Worm (Caenorhabditis elegans) whole organism, young adult: Measurements from ENCODE around the gene pqn-25.
A peak's percentile ranks its signal among the peaks of the same experiment; 100 is the strongest.

ENCODE experiments used
- B0035.1 ChIP-seq: sonication (generic microtip); optimal IDR thresholded peaks from 2 replicates; lab custom pipeline; 2016; ENCODE audit warnings: missing genetic modification characterization, mild to moderate bottlenecking, missing compliant biosample characterization, missing genotype, missing genetic modification reagents
- B0336.3 ChIP-seq: fragments of 200-800 bp; sonication (Bioruptor generic); IDR thresholded peaks from 2 replicates; pipeline ENCODE4 v1.3.6; 2022; ENCODE audit warnings: missing genetic modification characterization, missing compliant biosample characterization
- D2030.7 ChIP-seq: fragments of 200-800 bp; sonication (Bioruptor generic); IDR thresholded peaks from 2 replicates; pipeline ENCODE4 v1.3.6; 2022; ENCODE audit warnings: missing genetic modification reagents, missing genetic modification characterization, missing compliant biosample characterization
- F10E7.11 ChIP-seq: sonication (generic microtip); optimal IDR thresholded peaks from 2 replicates; lab custom pipeline; 2017; ENCODE audit warnings: mild to moderate bottlenecking, missing genetic modification characterization, moderate library complexity, missing compliant biosample characterization
- F37B4.10 ChIP-seq: fragments of 200-800 bp; sonication (Bioruptor generic); IDR thresholded peaks from 2 replicates; pipeline ENCODE4 v1.3.6; 2022; ENCODE audit warnings: missing genetic modification characterization, missing compliant biosample characterization
- F57A8.1 ChIP-seq: fragments of 200-800 bp; sonication (Bioruptor generic); optimal IDR thresholded peaks from 2 replicates; lab custom pipeline; 2018; ENCODE audit warnings: mild to moderate bottlenecking, missing genetic modification characterization, moderate library complexity, missing compliant biosample characterization
- Y53G8AR.9 ChIP-seq: fragments of 200-800 bp; sonication (Bioruptor generic); conservative IDR thresholded peaks from 2 replicates; pipeline ENCODE4 v1.3.6; 2022; ENCODE audit warnings: missing genetic modification reagents, missing genetic modification characterization, missing compliant biosample characterization
- Y56A3A.18 ChIP-seq: fragments of 200-800 bp; sonication (Bioruptor generic); IDR thresholded peaks from 2 replicates; pipeline ENCODE4 v1.3.6; 2022; ENCODE audit warnings: missing genetic modification reagents, missing genetic modification characterization, missing compliant biosample characterization
- ZK185.1 ChIP-seq: sonication (generic microtip); optimal IDR thresholded peaks from 2 replicates; lab custom pipeline; 2016; ENCODE audit warnings: mild to moderate bottlenecking, missing genetic modification characterization, missing compliant biosample characterization; ENCODE audit not compliant: poor library complexity, severe bottlenecking
- ama-1 ChIP-seq, 3 experiments: fragments of 150-350 bp in 1 of 3; sonication (generic microtip) in 2 of 3; optimal IDR thresholded peaks; 2 replicates each; lab custom pipeline; 2014 to 2018; ENCODE audit warnings: missing biosample characterization in 2 of 3, missing genetic modification characterization in 2 of 3, missing genetic modification reagents in 2 of 3
- aptf-3 ChIP-seq: fragments of 200-800 bp; sonication (Bioruptor generic); IDR thresholded peaks from 2 replicates; pipeline ENCODE4 v1.3.6; 2022; ENCODE audit warnings: missing genetic modification characterization, missing compliant biosample characterization
- atf-7 ChIP-seq: sonication (generic microtip); optimal IDR thresholded peaks from 2 replicates; lab custom pipeline; 2017; ENCODE audit warnings: mild to moderate bottlenecking, missing genetic modification characterization, missing compliant biosample characterization
- athp-1 ChIP-seq: sonication (generic microtip); optimal IDR thresholded peaks from 2 replicates; lab custom pipeline; 2017; ENCODE audit warnings: mild to moderate bottlenecking, missing genetic modification characterization, missing compliant biosample characterization
- attf-5 ChIP-seq: fragments of 200-800 bp; sonication (Bioruptor generic); optimal IDR thresholded peaks from 2 replicates; lab custom pipeline; 2018; ENCODE audit warnings: mild to moderate bottlenecking, missing genetic modification characterization, missing compliant biosample characterization
- ccch-3 ChIP-seq: fragments of 200-800 bp; sonication (Bioruptor generic); optimal IDR thresholded peaks from 2 replicates; lab custom pipeline; 2018; ENCODE audit warnings: mild to moderate bottlenecking, missing genetic modification characterization, missing compliant biosample characterization
- cebp-2 ChIP-seq: fragments of 200-800 bp; sonication (Bioruptor generic); IDR thresholded peaks from 2 replicates; pipeline ENCODE4 v1.3.6; 2022; ENCODE audit warnings: missing genetic modification characterization, missing compliant biosample characterization
- ceh-40 ChIP-seq: fragments of 200-800 bp; sonication (Bioruptor generic); IDR thresholded peaks from 2 replicates; pipeline ENCODE4 v1.3.6; 2022; ENCODE audit warnings: missing genetic modification characterization, missing compliant biosample characterization
- die-1 ChIP-seq: sonication (generic microtip); optimal IDR thresholded peaks from 2 replicates; lab custom pipeline; 2016; ENCODE audit warnings: missing genotype, mild to moderate bottlenecking, missing genetic modification characterization, missing compliant biosample characterization
- dox-1 ChIP-seq: fragments of 200-800 bp; sonication (Bioruptor generic); IDR thresholded peaks from 2 replicates; pipeline ENCODE4 v1.3.6; 2022; ENCODE audit warnings: missing genetic modification reagents, missing genetic modification characterization, missing compliant biosample characterization
- egrh-3 ChIP-seq: fragments of 200-800 bp; sonication (Bioruptor generic); IDR thresholded peaks from 2 replicates; pipeline ENCODE4 v1.3.6; 2022; ENCODE audit warnings: missing genetic modification reagents, missing genetic modification characterization, missing compliant biosample characterization
- ekl-4 ChIP-seq: fragments of 200-800 bp; sonication (Bioruptor generic); IDR thresholded peaks from 2 replicates; pipeline ENCODE4 v1.3.6; 2022; ENCODE audit warnings: missing genetic modification reagents, missing genetic modification characterization, missing compliant biosample characterization
- fkh-3 ChIP-seq: sonication (generic microtip); optimal IDR thresholded peaks from 2 replicates; lab custom pipeline; 2016; ENCODE audit warnings: mild to moderate bottlenecking, missing genetic modification characterization, missing compliant biosample characterization
- him-1 ChIP-seq: sonication (generic microtip); optimal IDR thresholded peaks from 2 replicates; lab custom pipeline; 2016; ENCODE audit warnings: missing genotype, missing genetic modification reagents, missing genetic modification characterization, missing compliant biosample characterization
- hmg-20 ChIP-seq: fragments of 200-800 bp; sonication (Bioruptor generic); IDR thresholded peaks from 2 replicates; pipeline ENCODE4 v1.3.6; 2022; ENCODE audit warnings: missing genetic modification reagents, missing genetic modification characterization, missing compliant biosample characterization
- hsf-1 ChIP-seq: fragments of 200-800 bp; sonication (Bioruptor generic); IDR thresholded peaks from 2 replicates; pipeline ENCODE4 v1.3.6; 2022; ENCODE audit warnings: missing genetic modification reagents, missing genetic modification characterization, missing compliant biosample characterization
- lag-1 ChIP-seq: fragments of 200-800 bp; sonication (Bioruptor generic); IDR thresholded peaks from 2 replicates; pipeline ENCODE4 v1.3.6; 2022; ENCODE audit warnings: missing genetic modification reagents, missing genetic modification characterization, missing compliant biosample characterization
- let-526 ChIP-seq: fragments of 200-800 bp; sonication (Bioruptor generic); IDR thresholded peaks from 2 replicates; pipeline ENCODE4 v1.3.6; 2022; ENCODE audit warnings: missing genetic modification reagents, missing genetic modification characterization, missing compliant biosample characterization
- lin-26 ChIP-seq: fragments of 200-800 bp; sonication (Bioruptor generic); IDR thresholded peaks from 2 replicates; pipeline ENCODE4 v1.3.6; 2022; ENCODE audit warnings: missing genetic modification reagents, missing genetic modification characterization, missing compliant biosample characterization
- lin-35 ChIP-seq, 3 experiments: fragments of 150-350 bp in 2 of 3; sonication (generic microtip) in 1 of 3; optimal IDR thresholded peaks; 2 replicates each; lab custom pipeline; 2014 to 2018; ENCODE audit warnings: missing biosample characterization in 3 of 3, missing genetic modification characterization in 3 of 3, missing genetic modification reagents in 3 of 3
- lin-54 ChIP-seq: fragments of 200-800 bp; sonication (Bioruptor generic); optimal IDR thresholded peaks from 2 replicates; lab custom pipeline; 2018; ENCODE audit warnings: mild to moderate bottlenecking, missing genetic modification characterization, missing compliant biosample characterization
- madf-3 ChIP-seq: fragments of 200-800 bp; sonication (Bioruptor generic); IDR thresholded peaks from 2 replicates; pipeline ENCODE4 v1.3.6; 2022; ENCODE audit warnings: missing genetic modification reagents, missing genetic modification characterization, missing compliant biosample characterization
- madf-6 ChIP-seq: fragments of 200-800 bp; sonication (Bioruptor generic); IDR thresholded peaks from 2 replicates; pipeline ENCODE4 v1.3.6; 2022; ENCODE audit warnings: missing genetic modification reagents, missing genetic modification characterization, missing compliant biosample characterization
- madf-8 ChIP-seq: fragments of 200-800 bp; sonication (Bioruptor generic); conservative IDR thresholded peaks from 2 replicates; pipeline ENCODE4 v1.3.6; 2022; ENCODE audit warnings: missing genetic modification reagents, missing genetic modification characterization, missing compliant biosample characterization
- nfyb-1 ChIP-seq: fragments of 200-800 bp; sonication (Bioruptor generic); IDR thresholded peaks from 2 replicates; pipeline ENCODE4 v1.3.6; 2022; ENCODE audit warnings: missing genetic modification reagents, missing genetic modification characterization, missing compliant biosample characterization
- nhr-179 ChIP-seq: sonication (generic microtip); optimal IDR thresholded peaks from 2 replicates; lab custom pipeline; 2016; ENCODE audit warnings: mild to moderate bottlenecking, missing genetic modification characterization, missing compliant biosample characterization
- nhr-90 ChIP-seq: sonication (generic microtip); optimal IDR thresholded peaks from 2 replicates; lab custom pipeline; 2016; ENCODE audit warnings: missing genotype, mild to moderate bottlenecking, missing genetic modification characterization, missing compliant biosample characterization
- snpc-3.4 ChIP-seq: sonication (generic microtip); optimal IDR thresholded peaks from 2 replicates; lab custom pipeline; 2017; ENCODE audit warnings: missing genetic modification characterization, mild to moderate bottlenecking, missing compliant biosample characterization, antibody characterized with exemption, moderate library complexity, missing genotype, missing genetic modification reagents
- snpc-4 ChIP-seq, 5 experiments: fragments of 150-350 bp in 1 of 5; sonication (generic microtip) in 4 of 5; optimal IDR thresholded peaks; 2 replicates each; lab custom pipeline; 2014 to 2018; ENCODE audit warnings: missing genetic modification characterization in 5 of 5, missing biosample characterization in 3 of 5, antibody characterized with exemption in 2 of 5, mild to moderate bottlenecking in 2 of 5, missing compliant biosample characterization in 2 of 5, missing genotype in 2 of 5, moderate library complexity in 2 of 5, missing genetic modification reagents in 1 of 5
- tbp1 ChIP-seq: fragments of 200-800 bp; sonication (Bioruptor generic); optimal IDR thresholded peaks from 2 replicates; lab custom pipeline; 2018; ENCODE audit warnings: mild to moderate bottlenecking, missing genetic modification characterization, missing compliant biosample characterization
- ztf-26 ChIP-seq: sonication (generic microtip); optimal IDR thresholded peaks from 2 replicates; lab custom pipeline; 2017; ENCODE audit warnings: missing genetic modification characterization, missing compliant biosample characterization

The pqn-25 gene

ce11 chrIII:5517423-5517822 lies 5.0 kb upstream of the pqn-25 start, which contains the start of gene nekl-4:
nekl-4 (minus strand) TSS chrIII:5517523.
- TF ChIP-seq ceh-40 (GFP tag; lab: Robert Waterston, UW) = no peak

- TF ChIP-seq fkh-3 (no peak), lag-1 (no peak), madf-3 (GFP tag; lab: Robert Waterston, UW) (peak; percentile 34; the same call in 1 of the 2 replicates)
- TF ChIP-seq, all 124 proteins: peak for 1
Observed at ce11 chrIII:5508669-5509068, 3.7 kb downstream of the pqn-25 start, which contains the start of gene D1044.7. D1044.7 (minus strand) TSS chrIII:5508769.

DNA sequence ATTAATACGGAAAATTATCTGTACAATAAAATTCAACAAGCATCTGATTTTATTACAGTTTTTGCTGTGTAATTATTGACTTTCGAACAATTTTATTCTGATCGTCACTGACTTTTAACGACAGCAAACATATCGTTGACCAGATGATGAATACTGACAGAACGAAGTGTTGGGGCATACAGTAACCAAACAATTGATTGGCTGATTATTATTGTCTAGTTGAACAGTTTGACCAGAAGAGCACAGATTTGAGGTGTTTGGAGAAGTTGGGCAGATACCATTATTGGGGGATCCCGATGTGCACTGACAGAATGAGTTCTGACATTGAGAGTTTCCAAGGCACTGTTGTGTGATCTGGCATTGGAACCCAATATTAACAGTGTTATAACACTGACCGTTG lies 5.5 kb downstream of the pqn-25 start:
- TF ChIP-seq athp-1 (no peak), F37B4.10 (GFP tag; lab: Robert Waterston, UW) (0 out of 2 replicates have a peak, but pooled peaks have one; percentile 76)

- TF ChIP-seq dox-1 (0 out of 2 replicates have a peak, but pooled peaks have one; percentile 19), die-1 (tag; lab: Kevin White, UChicago) (no peak), F10E7.11 (tag; lab: Kevin White, UChicago) (peak; percentile 65), tbp1 (GFP tag; lab: Kevin White, UChicago) (no peak), lin-35 (GFP tag; optimal IDR thresholded peaks at IDR 0.05; lab: Kevin White, UChicago) (peak in 1 of 3 experiments; percentile 9), ztf-26 (tag; lab: Kevin White, UChicago) (peak; percentile 66), madf-6 (peak; percentile 46; the same call in 1 of the 2 replicates), D2030.7 (GFP tag; lab: Robert Waterston, UW) (no peak), ZK185.1 (tag; lab: Kevin White, UChicago) (peak; percentile 35), athp-1 (peak; percentile 3), nhr-179 (tag; lab: Kevin White, UChicago) (peak; percentile 63), madf-8 (no peak), lin-54 (GFP tag; lab: Kevin White, UChicago) (peak; percentile 37), F57A8.1 (no peak), aptf-3 (GFP tag; lab: Robert Waterston, UW) (no peak), nhr-90 (peak; percentile 52), him-1 (no peak), cebp-2 (peak; percentile 77; the same call in 1 of the 2 replicates), hmg-20 (peak; percentile 62; the same call in 1 of the 2 replicates), B0336.3 (GFP tag; lab: Robert Waterston, UW) (peak; percentile 75), let-526 (GFP tag; lab: Robert Waterston, UW) (no peak), ama-1 (optimal IDR thresholded peaks at IDR 0.05; lab: Kevin White, UChicago) (peak; percentile 89), ama-1 (GFP tag; optimal IDR thresholded peaks at IDR 0.05; lab: Kevin White, UChicago) (no peak), nfyb-1 (GFP tag; lab: Robert Waterston, UW) (peak; percentile 73; the same call in 1 of the 2 replicates), ccch-3 (GFP tag; lab: Kevin White, UChicago) (no peak), hsf-1 (GFP tag; lab: Robert Waterston, UW) (0 out of 2 replicates have a peak, but pooled peaks have one; percentile 6), Y53G8AR.9 (GFP tag; lab: Robert Waterston, UW) (peak; percentile 89; the same call in 1 of the 2 replicates), snpc-4 (GFP tag; optimal IDR thresholded peaks at IDR 0.05; lab: Kevin White, UChicago) (no peak), snpc-4 (tag; optimal IDR thresholded peaks at IDR 0.05; lab: Kevin White, UChicago) (peak in 1 of 4 experiments; percentile 12), ekl-4 (GFP tag; lab: Robert Waterston, UW) (peak; percentile 85), lin-26 (0 out of 2 replicates have a peak, but pooled peaks have one; percentile 54), attf-5 (GFP tag; lab: Kevin White, UChicago) (peak; percentile 22), B0035.1 (no peak), egrh-3 (GFP tag; lab: Robert Waterston, UW) (peak; percentile 4; the same call in 1 of the 2 replicates), snpc-3.4 (tag; lab: Kevin White, UChicago) (peak; percentile 7), Y56A3A.18 (GFP tag; lab: Robert Waterston, UW) (peak; percentile 63), atf-7 (tag; lab: Kevin White, UChicago) (peak; percentile 67)
Observed at ce11 chrIII:5506023-5506597, 6.3 kb downstream of the pqn-25 start.
